Worm (Caenorhabditis elegans) whole organism, midembryonic: Measurements from ENCODE around the gene F26G1.3.

Experiments
- T22C8.4 ChIP-seq: fragments of 200-800 bp; sonication (Bioruptor generic); IDR thresholded peaks from 2 replicates; pipeline ENCODE4 v1.3.6; 2022; ENCODE audit warnings: missing genetic modification characterization, missing compliant biosample characterization
- cog-1 ChIP-seq: sonication (generic microtip); optimal IDR thresholded peaks from 2 replicates; lab custom pipeline; 2016; ENCODE audit warnings: missing genetic modification characterization, missing compliant biosample characterization
- flt-1 ChIP-seq: fragments of 200-800 bp; sonication (Bioruptor generic); IDR thresholded peaks from 2 replicates; pipeline ENCODE4 v1.3.6; 2022; ENCODE audit warnings: missing genetic modification characterization, missing compliant biosample characterization
- klf-2 ChIP-seq: fragments of 200-800 bp; sonication (Bioruptor generic); conservative IDR thresholded peaks from 2 replicates; pipeline ENCODE4 v1.3.6; 2022; ENCODE audit warnings: missing genetic modification reagents, missing genetic modification characterization, missing compliant biosample characterization
- med-1 ChIP-seq: sonication (generic microtip); optimal IDR thresholded peaks from 2 replicates; lab custom pipeline; 2017; ENCODE audit warnings: missing genetic modification characterization, mild to moderate bottlenecking, missing compliant biosample characterization, antibody characterized with exemption, missing genetic modification reagents; ENCODE audit not compliant: insufficient read depth
- ref-1 ChIP-seq: fragments of 200-800 bp; sonication (Bioruptor generic); conservative IDR thresholded peaks from 2 replicates; pipeline ENCODE4 v1.3.6; 2022; ENCODE audit warnings: missing genetic modification reagents, missing genetic modification characterization, missing compliant biosample characterization
- tab-1 ChIP-seq: fragments of 200-800 bp; sonication (Bioruptor generic); IDR thresholded peaks from 2 replicates; pipeline ENCODE4 v1.3.6; 2022; ENCODE audit warnings: missing genetic modification characterization, missing compliant biosample characterization
- ztf-23 ChIP-seq: fragments of 200-800 bp; sonication (Bioruptor generic); IDR thresholded peaks from 2 replicates; pipeline ENCODE4 v1.3.6; 2022; ENCODE audit warnings: missing genetic modification reagents, missing genetic modification characterization, missing compliant biosample characterization
- ztf-29 ChIP-seq: fragments of 200-800 bp; sonication (Bioruptor generic); IDR thresholded peaks from 2 replicates; pipeline ENCODE4 v1.3.6; 2022; ENCODE audit warnings: missing genetic modification reagents, missing genetic modification characterization, missing compliant biosample characterization

DNA sequence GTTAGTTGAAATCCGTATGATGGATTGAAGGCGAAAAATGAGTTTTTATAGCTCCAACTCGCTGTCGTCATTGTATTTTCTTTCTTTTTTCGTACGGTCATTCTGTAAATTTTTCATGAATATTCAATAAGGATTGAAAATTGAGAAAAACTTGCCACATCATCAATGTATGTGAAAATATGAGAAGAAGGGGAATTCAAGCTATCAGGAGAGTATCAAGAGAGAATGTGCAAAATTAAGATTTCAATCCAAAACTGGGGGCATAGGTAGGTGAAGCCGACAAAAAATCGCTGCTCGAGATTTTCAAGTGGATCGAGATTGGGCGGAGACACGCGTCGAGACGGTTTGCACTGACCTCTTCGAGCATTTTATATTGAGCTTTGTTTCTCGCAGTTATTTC is 25.9 kb downstream of the F26G1.3 start, which contains the start of gene nep-12:
- TF ChIP-seq cog-1 (no peak), flt-1 (GFP tag; lab: Robert Waterston, UW) (no peak), klf-2 (GFP tag; lab: Robert Waterston, UW) (no peak), ref-1 (GFP tag; lab: Robert Waterston, UW) (no peak), ztf-29 (GFP tag; lab: Robert Waterston, UW) (no peak), med-1 (GFP tag; lab: Kevin White, UChicago) (no peak), ztf-23 (GFP tag; lab: Robert Waterston, UW) (no peak), T22C8.4 (GFP tag; lab: Robert Waterston, UW) (no peak), tab-1 (GFP tag; lab: Robert Waterston, UW) (no peak)
